Worm (Caenorhabditis elegans) whole organism, L2 larva: ENCODE data around the gene best-18.

Experiments
- R02D3.7 ChIP-seq: fragments of 150-350 bp; optimal IDR thresholded peaks from 2 replicates; lab custom pipeline; 2014; ENCODE audit warnings: missing biosample characterization, missing genetic modification characterization
- ama-1 ChIP-seq: fragments of 150-350 bp; optimal IDR thresholded peaks from 2 replicates; lab custom pipeline; 2018; ENCODE audit warnings: inconsistent platforms
- lin-11 ChIP-seq: fragments of 150-350 bp; sonication (generic microtip); optimal IDR thresholded peaks from 2 replicates; lab custom pipeline; 2014; ENCODE audit warnings: missing biosample characterization, missing genetic modification characterization, inconsistent platforms, mixed read lengths
- nhr-10 ChIP-seq: sonication (generic microtip); optimal IDR thresholded peaks from 2 replicates; lab custom pipeline; 2017; ENCODE audit warnings: missing biosample characterization, missing genetic modification characterization
- nhr-129 ChIP-seq: fragments of 150-350 bp; optimal IDR thresholded peaks from 2 replicates; lab custom pipeline; 2014; ENCODE audit warnings: missing biosample characterization, missing genetic modification characterization
- skn-1 ChIP-seq: sonication (generic microtip); optimal IDR thresholded peaks from 2 replicates; lab custom pipeline; 2017; ENCODE audit warnings: missing biosample characterization, missing genetic modification characterization

DNA sequence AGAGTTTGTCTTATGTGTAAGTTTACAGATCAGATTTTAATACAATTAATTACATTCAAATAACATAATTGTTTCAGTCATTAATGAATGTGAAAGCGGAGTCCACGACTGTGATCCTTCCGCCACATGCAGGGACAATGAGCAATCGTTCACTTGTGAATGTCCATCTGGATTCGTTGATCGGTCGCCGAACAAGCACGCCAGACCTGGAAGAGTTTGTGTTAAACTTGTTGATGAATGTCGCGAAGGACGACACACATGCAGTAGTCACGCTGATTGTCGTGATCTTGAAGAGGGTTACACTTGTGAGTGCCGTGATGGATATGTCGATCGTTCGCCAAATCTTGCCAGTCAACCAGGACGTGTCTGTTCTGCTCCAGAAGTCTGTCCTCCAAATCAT is 33.6 kb upstream of the best-18 start:
- no peak for TF ChIP-seq skn-1
- TF ChIP-seq lin-11 (tag; lab: Kevin White, UChicago) = no peak
- no peak for TF ChIP-seq ama-1 (lab: Kevin White, UChicago)
- TF ChIP-seq R02D3.7 (tag; lab: Kevin White, UChicago) = no peak
- no peak for TF ChIP-seq nhr-129 (tag; lab: Kevin White, UChicago)
- TF ChIP-seq nhr-10 (tag; lab: Kevin White, UChicago) = no peak
